Worm (Caenorhabditis elegans): ENCODE measurements around the gene eri-3.

eri-3 gene

ce11 chrII:1105291-1105690 is 18.0 kb upstream of the eri-3 start:
- no peak for TF ChIP-seq W03F9.2 (tag; optimal IDR thresholded peaks at IDR 0.05)
- TF ChIP-seq him-1 (tag; optimal IDR thresholded peaks at IDR 0.05), result no peak
- no peak for TF ChIP-seq dao-5 (tag; optimal IDR thresholded peaks at IDR 0.05)

- TF ChIP-seq him-1 (tag; optimal IDR thresholded peaks at IDR 0.05) (no peak), dao-5 (tag; optimal IDR thresholded peaks at IDR 0.05) (no peak)
These were observed 16.3 kb upstream of the eri-3 start, which contains the start of gene col-40 for ce11 chrII:1106914-1107597. TSS of gene col-40 (minus strand) at chrII:1106964.

- no peak for TF ChIP-seq W03F9.2 (tag; optimal IDR thresholded peaks at IDR 0.05)
- no peak for TF ChIP-seq him-1 (tag; optimal IDR thresholded peaks at IDR 0.05)
- TF ChIP-seq dao-5 (tag; optimal IDR thresholded peaks at IDR 0.05), result no peak
These were observed 12.4 kb upstream of the eri-3 start, which contains the start of gene lips-11 for ce11 chrII:1110901-1111300. TSS of gene lips-11 (minus strand) at chrII:1111001.

- TF ChIP-seq W03F9.2 (tag; optimal IDR thresholded peaks at IDR 0.05) (no peak), him-1 (tag; optimal IDR thresholded peaks at IDR 0.05) (no peak), dao-5 (tag; optimal IDR thresholded peaks at IDR 0.05) (no peak)
These were observed 9.2 kb upstream of the eri-3 start, which contains the start of gene lips-12 for ce11 chrII:1114133-1114532. TSS of gene lips-12 (minus strand) at chrII:1114233.

ce11 chrII:1116521-1116920 is 6.8 kb upstream of the eri-3 start:
- TF ChIP-seq W03F9.2 (tag; optimal IDR thresholded peaks at IDR 0.05), result no peak
- no peak for TF ChIP-seq him-1 (tag; optimal IDR thresholded peaks at IDR 0.05)
- TF ChIP-seq dao-5 (tag; optimal IDR thresholded peaks at IDR 0.05), result no peak

ce11 chrII:1117992-1118729 is 5.2 kb upstream of the eri-3 start, which contains the start of gene lips-13:
TSS of gene lips-13 (minus strand) at chrII:1118042.
- no peak for TF ChIP-seq him-1 (tag; optimal IDR thresholded peaks at IDR 0.05)
- no peak for TF ChIP-seq dao-5 (tag; optimal IDR thresholded peaks at IDR 0.05)
- no peak for TF ChIP-seq W03F9.2 (tag; optimal IDR thresholded peaks at IDR 0.05)

ce11 chrII:1124757-1125156 is 1.4 kb downstream of the eri-3 start:
- TF ChIP-seq him-1 (tag; optimal IDR thresholded peaks at IDR 0.05) (no peak), W03F9.2 (tag; optimal IDR thresholded peaks at IDR 0.05) (no peak), dao-5 (tag; optimal IDR thresholded peaks at IDR 0.05) (no peak)

ce11 chrII:1126472-1126871 is 3.1 kb downstream of the eri-3 start:
- no peak for TF ChIP-seq W03F9.2 (tag; optimal IDR thresholded peaks at IDR 0.05)
- TF ChIP-seq him-1 (tag; optimal IDR thresholded peaks at IDR 0.05), result no peak
- TF ChIP-seq dao-5 (tag; optimal IDR thresholded peaks at IDR 0.05), result no peak

- TF ChIP-seq W03F9.2 (tag; optimal IDR thresholded peaks at IDR 0.05), result no peak
- no peak for TF ChIP-seq dao-5 (tag; optimal IDR thresholded peaks at IDR 0.05)
- no peak for TF ChIP-seq him-1 (tag; optimal IDR thresholded peaks at IDR 0.05)
These were observed 4.3 kb downstream of the eri-3 start, which contains the start of gene taf-6.1 for ce11 chrII:1127676-1128075. TSS of gene taf-6.1 (plus strand) at chrII:1127976.

ce11 chrII:1130241-1130640 is 6.9 kb downstream of the eri-3 start:
- TF ChIP-seq him-1 (tag; optimal IDR thresholded peaks at IDR 0.05) (no peak), dao-5 (tag; optimal IDR thresholded peaks at IDR 0.05) (no peak), W03F9.2 (tag; optimal IDR thresholded peaks at IDR 0.05) (no peak)

ce11 chrII:1131367-1131766 is 8.0 kb downstream of the eri-3 start:
- TF ChIP-seq W03F9.2 (tag; optimal IDR thresholded peaks at IDR 0.05), result no peak
- no peak for TF ChIP-seq him-1 (tag; optimal IDR thresholded peaks at IDR 0.05)
- TF ChIP-seq dao-5 (tag; optimal IDR thresholded peaks at IDR 0.05), result no peak

ce11 chrII:1131821-1132220 is 8.5 kb downstream of the eri-3 start:
- TF ChIP-seq W03F9.2 (tag; optimal IDR thresholded peaks at IDR 0.05) (no peak), him-1 (tag; optimal IDR thresholded peaks at IDR 0.05) (no peak), dao-5 (tag; optimal IDR thresholded peaks at IDR 0.05) (no peak)

- TF ChIP-seq dao-5 (tag; optimal IDR thresholded peaks at IDR 0.05) (no peak), him-1 (tag; optimal IDR thresholded peaks at IDR 0.05) (no peak), W03F9.2 (tag; optimal IDR thresholded peaks at IDR 0.05) (no peak)
These were observed 9.4 kb downstream of the eri-3 start for ce11 chrII:1132750-1133149.

ce11 chrII:1133295-1133694 is 10.0 kb downstream of the eri-3 start:
- TF ChIP-seq dao-5 (tag; optimal IDR thresholded peaks at IDR 0.05) (no peak), W03F9.2 (tag; optimal IDR thresholded peaks at IDR 0.05) (no peak), him-1 (tag; optimal IDR thresholded peaks at IDR 0.05) (no peak)
